Fruit fly (Drosophila melanogaster): ENCODE data around the gene CG32987.
A peak's percentile ranks its signal among the peaks of the same experiment; 100 is the strongest.

CG32987 gene

DNA sequence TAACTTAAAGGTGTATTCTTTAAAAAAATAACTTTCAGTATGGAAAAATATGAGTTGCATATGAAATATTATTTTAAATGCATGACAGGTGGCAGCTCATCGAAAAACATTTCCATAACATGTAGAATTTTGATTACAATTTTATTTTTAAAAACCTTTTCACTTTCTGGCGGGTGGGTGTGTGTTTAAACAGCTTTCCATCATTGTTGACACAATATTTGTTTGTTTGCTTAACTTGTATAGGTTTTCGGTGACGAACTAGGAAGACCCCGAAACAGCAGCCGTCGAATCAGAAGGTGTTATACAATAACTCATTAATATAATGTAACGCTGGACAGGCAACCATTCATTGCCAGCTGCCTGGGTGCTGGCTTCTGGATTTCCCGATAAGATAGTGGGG lies 3.8 kb upstream of the CG32987 start (continued):
- TF ChIP-seq CG4424 (GFP tag; optimal IDR thresholded peaks at IDR 0.05) (no peak), btn (GFP tag; optimal IDR thresholded peaks at IDR 0.05) (no peak), CG18599 (GFP tag; optimal IDR thresholded peaks at IDR 0.05) (peak; percentile 65), CG17359 (tag; optimal IDR thresholded peaks at IDR 0.05) (peak; percentile 22), Ssrp (tag; optimal IDR thresholded peaks at IDR 0.05) (no peak), rib (GFP tag; IDR thresholded peaks at IDR 0.05) (no peak), aop (GFP tag; IDR thresholded peaks at IDR 0.05) (no peak), pho (GFP tag; optimal IDR thresholded peaks at IDR 0.05) (peak; percentile 4), NfI (GFP tag; optimal IDR thresholded peaks at IDR 0.05) (peak; percentile 9), unpg (GFP tag; optimal IDR thresholded peaks at IDR 0.05) (peak; percentile 46), Awh (GFP tag; IDR thresholded peaks at IDR 0.05) (peak; percentile 49; the same call in 1 of the 2 replicates), sob (GFP tag; IDR thresholded peaks at IDR 0.05) (no peak), grn (GFP tag; optimal IDR thresholded peaks at IDR 0.05) (peak; percentile 24), CG15479 (GFP tag; optimal IDR thresholded peaks at IDR 0.05) (no peak), CG9609 (GFP tag; optimal IDR thresholded peaks at IDR 0.05) (no peak), ATbp (GFP tag; optimal IDR thresholded peaks at IDR 0.05) (peak; percentile 76), jigr1 (GFP tag; IDR thresholded peaks at IDR 0.05) (no peak), CG12236 (GFP tag; optimal IDR thresholded peaks at IDR 0.05) (no peak), CG12769 (tag; optimal IDR thresholded peaks at IDR 0.05) (peak; percentile 22), lola (GFP tag; optimal IDR thresholded peaks at IDR 0.05) (peak in 1 of 3 experiments; percentile 19), ewg (GFP tag; optimal IDR thresholded peaks at IDR 0.05) (no peak), CG10147 (GFP tag; optimal IDR thresholded peaks at IDR 0.05) (no peak), Med (GFP tag) (peak; percentile 77), Jarid2 (GFP tag; optimal IDR thresholded peaks at IDR 0.05) (peak; percentile 18), zf30C (GFP tag; optimal IDR thresholded peaks at IDR 0.05) (no peak), Blimp-1 (GFP tag; optimal IDR thresholded peaks at IDR 0.05) (peak; percentile 73), Hr39 (optimal IDR thresholded peaks at IDR 0.05) (no peak), CG31441 (GFP tag; IDR thresholded peaks at IDR 0.05) (no peak; the same call in 1 of the 2 replicates), ro (GFP tag; IDR thresholded peaks at IDR 0.05) (no peak), otp (GFP tag; IDR thresholded peaks at IDR 0.05) (0 out of 3 replicates have a peak, but pooled peaks have one; percentile 30), Hmr (GFP tag; optimal IDR thresholded peaks at IDR 0.05) (peak; percentile 43), CG13296 (GFP tag; optimal IDR thresholded peaks at IDR 0.05) (no peak), Oaz (GFP tag; IDR thresholded peaks at IDR 0.05) (no peak), CG32767 (GFP tag; IDR thresholded peaks at IDR 0.05) (no peak), Antp (GFP tag; optimal IDR thresholded peaks at IDR 0.05) (no peak), CG13775 (GFP tag; optimal IDR thresholded peaks at IDR 0.05) (no peak), Bgb (GFP tag; IDR thresholded peaks at IDR 0.05; ENCODE audit: partially characterized antibody) (no peak), br (optimal IDR thresholded peaks at IDR 0.05) (no peak), CG7987 (GFP tag; optimal IDR thresholded peaks at IDR 0.05) (peak; percentile 54), CG8359 (GFP tag; optimal IDR thresholded peaks at IDR 0.05; ENCODE audit: borderline replicate concordance) (peak; percentile 15), CG15011 (GFP tag; optimal IDR thresholded peaks at IDR 0.05) (peak; percentile 12), PHDP (tag; optimal IDR thresholded peaks at IDR 0.05) (peak; percentile 33), onecut (GFP tag; IDR thresholded peaks at IDR 0.05) (peak; percentile 30), knrl (GFP tag; IDR thresholded peaks at IDR 0.05; ENCODE audit: partially characterized antibody) (no peak), Spps (tag; optimal IDR thresholded peaks at IDR 0.05) (peak; percentile 46), Deaf1 (tag; optimal IDR thresholded peaks at IDR 0.05) (no peak), kay (GFP tag; optimal IDR thresholded peaks at IDR 0.05) (no peak), dm (GFP tag; optimal IDR thresholded peaks at IDR 0.05) (no peak), Side (GFP tag; optimal IDR thresholded peaks at IDR 0.05) (peak; percentile 9), CG3281 (GFP tag; optimal IDR thresholded peaks at IDR 0.05) (peak; percentile 58), nerfin-1 (tag; optimal IDR thresholded peaks at IDR 0.05) (peak; percentile 41)

Measured in whole organism, embryonic.